Fruit fly (Drosophila melanogaster) whole organism, embryonic: Measurements from ENCODE around the gene CG10195.

Source experiments
- Ada2b ChIP-seq: fragments of 200-800 bp; sonication (Bioruptor generic); IDR thresholded peaks from 2 replicates; pipeline ENCODE4 v1.3.6; 2022; ENCODE audit warnings: missing biosample characterization, missing genetic modification characterization
- Blimp-1 ChIP-seq: fragments of 200-800 bp; sonication (Bioruptor generic); optimal IDR thresholded peaks from 3 replicates; lab custom pipeline; 2018; ENCODE audit warnings: missing biosample characterization, missing genetic modification characterization, mild to moderate bottlenecking, moderate library complexity, missing genetic modification reagents
- C15 ChIP-seq: fragments of 200-800 bp; sonication (Bioruptor generic); IDR thresholded peaks from 3 replicates; pipeline ENCODE4 v1.3.6; 2022; ENCODE audit warnings: missing biosample characterization, missing genetic modification characterization
- CG10959 ChIP-seq: fragments of 200-800 bp; sonication (Bioruptor generic); IDR thresholded peaks from 2 replicates; pipeline ENCODE4 v1.3.6; 2022; ENCODE audit warnings: missing biosample characterization, missing genetic modification characterization
- CG12104 ChIP-seq: fragments of 200-800 bp; sonication (Bioruptor generic); optimal IDR thresholded peaks from 3 replicates; lab custom pipeline; 2016; ENCODE audit warnings: missing biosample characterization, missing genetic modification characterization
- CG13287 ChIP-seq: fragments of 200-800 bp; sonication (Bioruptor generic); IDR thresholded peaks from 2 replicates; pipeline ENCODE4 v1.3.6; 2022; ENCODE audit warnings: missing biosample characterization, missing genetic modification characterization; ENCODE audit not compliant: partially characterized antibody
- CG15011 ChIP-seq: fragments of 200-800 bp; sonication (Bioruptor generic); optimal IDR thresholded peaks from 3 replicates; lab custom pipeline; 2018; ENCODE audit warnings: missing biosample characterization, mild to moderate bottlenecking, missing genetic modification characterization
- CG17359 ChIP-seq: fragments of 200-800 bp; sonication (Bioruptor generic); optimal IDR thresholded peaks from 3 replicates; lab custom pipeline; 2018; ENCODE audit warnings: missing biosample characterization, mild to moderate bottlenecking, missing genetic modification characterization, moderate library complexity
- CG18262 ChIP-seq: fragments of 200-800 bp; optimal IDR thresholded peaks from 3 replicates; lab custom pipeline; 2019; ENCODE audit warnings: missing biosample characterization, mild to moderate bottlenecking, missing genetic modification characterization, moderate library complexity
- CG2202 ChIP-seq: fragments of 200-800 bp; sonication (Bioruptor generic); optimal IDR thresholded peaks from 2 replicates; lab custom pipeline; 2018; ENCODE audit warnings: missing biosample characterization, mild to moderate bottlenecking, missing genetic modification characterization
- CG2678 ChIP-seq: fragments of 200-800 bp; sonication (Bioruptor generic); optimal IDR thresholded peaks from 3 replicates; lab custom pipeline; 2019; ENCODE audit warnings: missing biosample characterization, mild to moderate bottlenecking, missing genetic modification characterization, moderate library complexity
- CG2875 ChIP-seq: fragments of 200-800 bp; sonication (Bioruptor generic); optimal IDR thresholded peaks from 2 replicates; lab custom pipeline; 2017; ENCODE audit warnings: missing biosample characterization, mild to moderate bottlenecking, missing genetic modification characterization, missing genetic modification reagents
- CG2889 ChIP-seq: fragments of 200-800 bp; sonication (Bioruptor generic); IDR thresholded peaks from 3 replicates; pipeline ENCODE4 v1.3.6; 2022; ENCODE audit warnings: missing biosample characterization, missing genetic modification characterization
- CG3726 ChIP-seq: fragments of 200-800 bp; sonication (Bioruptor generic); IDR thresholded peaks from 3 replicates; pipeline ENCODE4, ENCODE4 v1.3.6; 2022; ENCODE audit warnings: missing biosample characterization, missing genetic modification characterization
- CG3838 ChIP-seq: fragments of 200-800 bp; sonication (Bioruptor generic); optimal IDR thresholded peaks from 3 replicates; lab custom pipeline; 2016; ENCODE audit warnings: missing biosample characterization, missing genetic modification characterization
- CG3847 ChIP-seq: fragments of 200-800 bp; sonication (Bioruptor generic); IDR thresholded peaks from 2 replicates; pipeline ENCODE4 v1.3.6; 2022; ENCODE audit warnings: missing biosample characterization, missing genetic modification characterization
- CG7357 ChIP-seq: fragments of 200-800 bp; sonication (Bioruptor generic); IDR thresholded peaks from 3 replicates; pipeline ENCODE4 v1.3.6; 2022; ENCODE audit warnings: missing biosample characterization, missing genetic modification characterization
- CG7556 ChIP-seq: fragments of 200-800 bp; sonication (Bioruptor generic); optimal IDR thresholded peaks from 2 replicates; lab custom pipeline; 2017; ENCODE audit warnings: missing biosample characterization, mild to moderate bottlenecking, missing genetic modification characterization
- CG7987 ChIP-seq: fragments of 200-800 bp; sonication (Bioruptor generic); optimal IDR thresholded peaks from 2 replicates; lab custom pipeline; 2018; ENCODE audit warnings: missing biosample characterization, mild to moderate bottlenecking, missing genetic modification characterization, moderate library complexity
- CG8924 ChIP-seq: fragments of 200-800 bp; optimal IDR thresholded peaks from 3 replicates; lab custom pipeline; 2019; ENCODE audit warnings: missing biosample characterization, mild to moderate bottlenecking, missing genetic modification characterization, moderate library complexity
- CG9797 ChIP-seq: fragments of 200-800 bp; sonication (Bioruptor generic); optimal IDR thresholded peaks from 3 replicates; lab custom pipeline; 2018; ENCODE audit warnings: missing biosample characterization, mild to moderate bottlenecking, missing genetic modification characterization
- Deaf1 ChIP-seq: fragments of 200-800 bp; optimal IDR thresholded peaks from 3 replicates; lab custom pipeline; 2019; ENCODE audit warnings: missing biosample characterization, mild to moderate bottlenecking, missing genetic modification characterization, moderate library complexity
- Doc2 ChIP-seq: fragments of 200-800 bp; sonication (Bioruptor generic); IDR thresholded peaks from 2 replicates; pipeline ENCODE4 v1.3.6; 2022; ENCODE audit warnings: missing biosample characterization, missing genetic modification characterization
- E2f1 ChIP-seq: fragments of 200-800 bp; sonication (Bioruptor generic); IDR thresholded peaks from 2 replicates; pipeline ENCODE4 v1.3.6; 2022; ENCODE audit warnings: missing biosample characterization, missing genetic modification characterization
- HmgZ ChIP-seq: fragments of 200-800 bp; sonication (Bioruptor generic); optimal IDR thresholded peaks from 2 replicates; lab custom pipeline; 2018; ENCODE audit warnings: missing biosample characterization, mild to moderate bottlenecking, missing genetic modification characterization
- Hsf ChIP-seq: fragments of 200-800 bp; sonication (Bioruptor generic); optimal IDR thresholded peaks from 3 replicates; lab custom pipeline; 2016; ENCODE audit warnings: missing biosample characterization, missing genetic modification characterization
- NC2α ChIP-seq: fragments of 200-800 bp; sonication (Bioruptor generic); optimal IDR thresholded peaks from 2 replicates; lab custom pipeline; 2016; ENCODE audit warnings: missing biosample characterization, missing genetic modification characterization
- NC2β ChIP-seq: fragments of 200-800 bp; sonication (Bioruptor generic); optimal IDR thresholded peaks from 2 replicates; lab custom pipeline; 2016; ENCODE audit warnings: missing biosample characterization, missing genetic modification characterization
- Poxn ChIP-seq: fragments of 200-800 bp; sonication (Bioruptor generic); IDR thresholded peaks from 2 replicates; pipeline ENCODE4 v1.3.6; 2022; ENCODE audit warnings: missing biosample characterization, missing genetic modification characterization
- Xbp1 ChIP-seq: fragments of 200-800 bp; sonication (Bioruptor generic); optimal IDR thresholded peaks from 3 replicates; lab custom pipeline; 2016; ENCODE audit warnings: missing biosample characterization, mild to moderate bottlenecking, missing genetic modification characterization
- btn ChIP-seq: fragments of 200-800 bp; sonication (Bioruptor generic); optimal IDR thresholded peaks from 2 replicates; lab custom pipeline; 2016; ENCODE audit warnings: missing biosample characterization, missing genetic modification characterization
- crol ChIP-seq: fragments of 200-800 bp; sonication (Bioruptor generic); IDR thresholded peaks from 2 replicates; pipeline ENCODE4 v1.3.6; 2022; ENCODE audit warnings: missing biosample characterization, missing genetic modification characterization
- disco-r ChIP-seq: fragments of 200-800 bp; sonication (Bioruptor generic); optimal IDR thresholded peaks from 2 replicates; lab custom pipeline; 2016; ENCODE audit warnings: missing biosample characterization, missing genetic modification characterization
- dmrt11E ChIP-seq: fragments of 200-800 bp; sonication (Bioruptor generic); optimal IDR thresholded peaks from 3 replicates; lab custom pipeline; 2018; ENCODE audit warnings: missing biosample characterization, mild to moderate bottlenecking, missing genetic modification characterization, moderate library complexity
- emc ChIP-seq: fragments of 200-800 bp; sonication (Bioruptor generic); optimal IDR thresholded peaks from 2 replicates; lab custom pipeline; 2016; ENCODE audit warnings: missing biosample characterization, missing genetic modification characterization
- ewg ChIP-seq: fragments of 200-800 bp; sonication (Bioruptor generic); optimal IDR thresholded peaks from 3 replicates; lab custom pipeline; 2017; ENCODE audit warnings: mild to moderate bottlenecking, missing biosample characterization, missing genetic modification reagents, missing genetic modification characterization
- ftz-f1 ChIP-seq: fragments of 200-800 bp; sonication (Bioruptor generic); optimal IDR thresholded peaks from 2 replicates; lab custom pipeline; 2016; ENCODE audit warnings: missing biosample characterization, missing genetic modification characterization
- gcm2 ChIP-seq: fragments of 200-800 bp; sonication (Bioruptor generic); optimal IDR thresholded peaks from 2 replicates; lab custom pipeline; 2016; ENCODE audit warnings: missing biosample characterization, missing genetic modification characterization
- h ChIP-seq: fragments of >200 bp; optimal IDR thresholded peaks from 2 replicates; lab custom pipeline; 2017
- jigr1 ChIP-seq: fragments of 200-800 bp; sonication (Bioruptor generic); IDR thresholded peaks from 3 replicates; pipeline ENCODE4 v1.3.6; 2022; ENCODE audit warnings: missing biosample characterization, missing genetic modification characterization
- knrl ChIP-seq: fragments of 200-800 bp; sonication (Bioruptor generic); IDR thresholded peaks from 3 replicates; pipeline ENCODE4 v1.3.6; 2022; ENCODE audit warnings: missing biosample characterization, missing genetic modification characterization; ENCODE audit not compliant: partially characterized antibody
- oc ChIP-seq: fragments of 200-800 bp; sonication (Bioruptor generic); optimal IDR thresholded peaks from 2 replicates; lab custom pipeline; 2018; ENCODE audit warnings: missing biosample characterization, mild to moderate bottlenecking, missing genetic modification characterization, moderate library complexity
- pho ChIP-seq: fragments of 200-800 bp; sonication (Bioruptor generic); optimal IDR thresholded peaks from 2 replicates; lab custom pipeline; 2016; ENCODE audit warnings: missing biosample characterization, missing genetic modification characterization
- prd ChIP-seq, 3 experiments: fragments of >200 bp in 2 of 3; fragments of 200-800 bp in 1 of 3; sonication (Bioruptor generic) in 1 of 3; optimal IDR thresholded peaks in 2 of 3; IDR thresholded peaks in 1 of 3; 2 replicates in 2 of 3; 3 replicates in 1 of 3; pipeline versions ENCODE4 v1.3.6 to Lab custom; 2017 to 2022; ENCODE audit warnings: missing biosample characterization in 1 of 3, missing genetic modification characterization in 1 of 3
- row ChIP-seq: fragments of 200-800 bp; sonication (Bioruptor generic); IDR thresholded peaks from 3 replicates; pipeline ENCODE4 v1.3.6; 2022; ENCODE audit warnings: missing biosample characterization, missing genetic modification characterization
- sc ChIP-seq, 3 experiments: fragments of >200 bp in 2 of 3; fragments of 200-800 bp in 1 of 3; sonication (Bioruptor generic) in 1 of 3; optimal IDR thresholded peaks; 2 replicates in 2 of 3; 3 replicates in 1 of 3; lab custom pipeline; 2017; ENCODE audit warnings: mild to moderate bottlenecking in 1 of 3, missing biosample characterization in 1 of 3, missing genetic modification characterization in 1 of 3, missing genetic modification reagents in 1 of 3
- slp2 ChIP-seq: fragments of 200-800 bp; sonication (Bioruptor generic); optimal IDR thresholded peaks from 2 replicates; lab custom pipeline; 2016; ENCODE audit warnings: missing biosample characterization, missing genetic modification characterization
- tgo ChIP-seq: fragments of 200-800 bp; sonication (Bioruptor generic); IDR thresholded peaks from 3 replicates; pipeline ENCODE4 v1.3.6; 2022; ENCODE audit warnings: missing biosample characterization, missing genetic modification characterization
- tll ChIP-seq, 2 experiments: fragments of 200-800 bp in 1 of 2; fragments of >200 bp in 1 of 2; sonication (Bioruptor generic) in 1 of 2; optimal IDR thresholded peaks; 2 replicates each; lab custom pipeline; 2017 to 2019; ENCODE audit warnings: missing biosample characterization in 2 of 2, missing genetic modification characterization in 2 of 2, mild to moderate bottlenecking in 1 of 2, moderate library complexity in 1 of 2
- z ChIP-seq: fragments of 200-800 bp; sonication (Bioruptor generic); IDR thresholded peaks from 3 replicates; pipeline ENCODE4 v1.3.6; 2022; ENCODE audit warnings: missing biosample characterization, missing genetic modification characterization
- zen2 ChIP-seq: fragments of 200-800 bp; sonication (Bioruptor generic); IDR thresholded peaks from 3 replicates; pipeline ENCODE4 v1.3.6; 2022; ENCODE audit warnings: missing biosample characterization, missing genetic modification characterization; ENCODE audit not compliant: partially characterized antibody

The CG10195 gene

dm6 chr2L:19453381-19453780 is 31.1 kb downstream of the CG10195 start, which contains the start of gene Top2 (continued):
- TF ChIP-seq NC2β (GFP tag; lab: Kevin White, UChicago) (peak; percentile 33), CG18262 (tag; lab: Kevin White, UChicago) (no peak), CG3847 (GFP tag; lab: Robert Waterston, UW) (peak; percentile 55; the same call in 1 of the 2 replicates), ewg (GFP tag; lab: Kevin White, UChicago) (peak; percentile 43), CG8924 (peak; percentile 27), Poxn (GFP tag; lab: Robert Waterston, UW) (no peak), h (lab: Kevin White, UChicago) (no peak), Ada2b (GFP tag; lab: Robert Waterston, UW) (peak; percentile 27; the same call in 1 of the 2 replicates), zen2 (GFP tag; lab: Robert Waterston, UW) (peak; percentile 79), Blimp-1 (GFP tag; lab: Kevin White, UChicago) (no peak), CG2202 (no peak), emc (GFP tag; lab: Kevin White, UChicago) (no peak), CG7556 (GFP tag; lab: Kevin White, UChicago) (no peak), CG2875 (no peak), ftz-f1 (peak; percentile 65), z (GFP tag; lab: Robert Waterston, UW) (no peak), prd (optimal IDR thresholded peaks at IDR 0.05; lab: Kevin White, UChicago) (no peak), prd (GFP tag; IDR thresholded peaks at IDR 0.05; lab: Robert Waterston, UW) (no peak), CG2889 (GFP tag; lab: Robert Waterston, UW) (no peak), Xbp1 (peak; percentile 51), Hsf (GFP tag; lab: Kevin White, UChicago) (peak; percentile 39), Doc2 (GFP tag; lab: Robert Waterston, UW) (no peak), E2f1 (GFP tag; lab: Robert Waterston, UW) (peak; percentile 30; the same call in 1 of the 2 replicates), row (GFP tag; lab: Robert Waterston, UW) (peak; percentile 81), pho (GFP tag; lab: Kevin White, UChicago) (peak; percentile 55), disco-r (GFP tag; lab: Kevin White, UChicago) (no peak), HmgZ (peak; percentile 84), knrl (GFP tag; lab: Robert Waterston, UW) (peak; percentile 86), gcm2 (no peak), CG7357 (GFP tag; lab: Robert Waterston, UW) (no peak), CG7987 (peak; percentile 72), CG3838 (no peak), CG3726 (no peak), slp2 (no peak), tgo (GFP tag; lab: Robert Waterston, UW) (no peak), CG9797 (GFP tag; lab: Kevin White, UChicago) (peak; percentile 66), CG10959 (no peak), CG17359 (tag; lab: Kevin White, UChicago) (no peak), CG12104 (no peak), crol (GFP tag; lab: Robert Waterston, UW) (no peak), CG13287 (GFP tag; lab: Robert Waterston, UW) (peak; percentile 92), CG15011 (no peak), NC2α (no peak), Deaf1 (tag; lab: Kevin White, UChicago) (no peak), btn (GFP tag; lab: Kevin White, UChicago) (no peak), oc (peak; percentile 22), CG2678 (no peak), C15 (no peak), jigr1 (GFP tag; lab: Robert Waterston, UW) (no peak), dmrt11E (tag; lab: Kevin White, UChicago) (peak; percentile 8), sc (optimal IDR thresholded peaks at IDR 0.05; lab: Kevin White, UChicago) (no peak), sc (GFP tag; optimal IDR thresholded peaks at IDR 0.05; lab: Kevin White, UChicago) (no peak), tll (GFP tag; optimal IDR thresholded peaks at IDR 0.05; lab: Kevin White, UChicago) (no peak)
